Worm (Caenorhabditis elegans): ENCODE measurements around the gene sph-1.

Gene sph-1

ce11 chrIV:8153163-8153562 lies 19.8 kb upstream of the sph-1 start:
- TF ChIP-seq hlh-13 (GFP tag; optimal IDR thresholded peaks at IDR 0.05) (no peak), tbx-2 (tag; optimal IDR thresholded peaks at IDR 0.05) (no peak), K09A11.1 (tag; optimal IDR thresholded peaks at IDR 0.05; ENCODE audit: insufficient read depth) (no peak), pha-4 (tag; optimal IDR thresholded peaks at IDR 0.05) (no peak), elt-4 (tag; optimal IDR thresholded peaks at IDR 0.05) (no peak), C38D4.7 (GFP tag; optimal IDR thresholded peaks at IDR 0.05) (no peak), che-1 (tag; optimal IDR thresholded peaks at IDR 0.05) (no peak), sdc-2 (tag; optimal IDR thresholded peaks at IDR 0.05) (no peak), nhr-11 (tag; optimal IDR thresholded peaks at IDR 0.05) (no peak), ahr-1 (tag; optimal IDR thresholded peaks at IDR 0.05) (no peak), T23F11.4 (GFP tag; optimal IDR thresholded peaks at IDR 0.05) (no peak), pag-3 (tag; optimal IDR thresholded peaks at IDR 0.05; ENCODE audit: borderline replicate concordance) (no peak), ceh-6 (GFP tag; optimal IDR thresholded peaks at IDR 0.05) (no peak), pqm-1 (tag; optimal IDR thresholded peaks at IDR 0.05) (no peak)

ce11 chrIV:8152688-8153087 lies 19.3 kb upstream of the sph-1 start:
- TF ChIP-seq ceh-14 (tag; optimal IDR thresholded peaks at IDR 0.05), result no peak
- TF ChIP-seq ceh-34 (tag; optimal IDR thresholded peaks at IDR 0.05), result no peak
- TF ChIP-seq hlh-8 (tag; optimal IDR thresholded peaks at IDR 0.05), result no peak
- no peak for TF ChIP-seq lin-11 (tag; optimal IDR thresholded peaks at IDR 0.05)
- TF ChIP-seq K02D7.2 (tag; optimal IDR thresholded peaks at IDR 0.05), result no peak
- TF ChIP-seq che-1 (tag; optimal IDR thresholded peaks at IDR 0.05), result no peak
- TF ChIP-seq unc-55 (GFP tag; optimal IDR thresholded peaks at IDR 0.05), result no peak
- no peak for TF ChIP-seq ama-1 (optimal IDR thresholded peaks at IDR 0.05)
- no peak for TF ChIP-seq hlh-30 (tag; optimal IDR thresholded peaks at IDR 0.05; ENCODE audit: insufficient read depth)
- no peak for TF ChIP-seq ceh-22 (tag; optimal IDR thresholded peaks at IDR 0.05)

ce11 chrIV:8152145-8152544 lies 18.8 kb upstream of the sph-1 start, which contains the start of gene faah-2:
Gene faah-2, plus strand, starts transcription at chrIV:8152445.
- TF ChIP-seq K02D7.2 (tag; optimal IDR thresholded peaks at IDR 0.05) (no peak), ceh-18 (tag; optimal IDR thresholded peaks at IDR 0.05) (no peak), hlh-6 (tag; optimal IDR thresholded peaks at IDR 0.05) (no peak), gmeb-2 (tag; optimal IDR thresholded peaks at IDR 0.05) (no peak), ama-1 (optimal IDR thresholded peaks at IDR 0.05) (no peak), pha-4 (tag; optimal IDR thresholded peaks at IDR 0.05) (no peak), unc-3 (GFP tag; conservative IDR thresholded peaks at IDR 0.05) (no peak), unc-3 (tag; optimal IDR thresholded peaks at IDR 0.05) (no peak), Y22D7AL.16 (tag; optimal IDR thresholded peaks at IDR 0.05) (no peak), K09A11.1 (tag; optimal IDR thresholded peaks at IDR 0.05; ENCODE audit: insufficient read depth) (no peak), sox-4 (tag; optimal IDR thresholded peaks at IDR 0.05) (no peak), fkh-6 (tag; optimal IDR thresholded peaks at IDR 0.05) (no peak), ets-4 (tag; optimal IDR thresholded peaks at IDR 0.05) (no peak), nfya-1 (tag; optimal IDR thresholded peaks at IDR 0.05) (no peak)

- no peak for TF ChIP-seq nhr-11 (tag; optimal IDR thresholded peaks at IDR 0.05)
- no peak for TF ChIP-seq elt-2 (tag; optimal IDR thresholded peaks at IDR 0.05)
- TF ChIP-seq ref-2 (tag; optimal IDR thresholded peaks at IDR 0.05), result no peak
- no peak for TF ChIP-seq ceh-19 (GFP tag; optimal IDR thresholded peaks at IDR 0.05)
- TF ChIP-seq sdc-2 (tag; optimal IDR thresholded peaks at IDR 0.05), result no peak
- TF ChIP-seq ztf-16 (tag; optimal IDR thresholded peaks at IDR 0.05), result no peak
- no peak for TF ChIP-seq K02D7.2 (tag; optimal IDR thresholded peaks at IDR 0.05)
- no peak for TF ChIP-seq ceh-9 (tag; optimal IDR thresholded peaks at IDR 0.05)
- TF ChIP-seq ceh-22 (tag; optimal IDR thresholded peaks at IDR 0.05), result no peak
- no peak for TF ChIP-seq ttx-3 (tag; optimal IDR thresholded peaks at IDR 0.05)
- TF ChIP-seq ceh-2 (tag; optimal IDR thresholded peaks at IDR 0.05), result no peak
- no peak for TF ChIP-seq lin-11 (tag; optimal IDR thresholded peaks at IDR 0.05)
- TF ChIP-seq fax-1 (tag; optimal IDR thresholded peaks at IDR 0.05), result no peak
- TF ChIP-seq unc-55 (GFP tag; optimal IDR thresholded peaks at IDR 0.05), result no peak
- no peak for TF ChIP-seq ceh-30 (tag; optimal IDR thresholded peaks at IDR 0.05)
- no peak for TF ChIP-seq ama-1 (optimal IDR thresholded peaks at IDR 0.05)
- TF ChIP-seq hlh-15 (tag; optimal IDR thresholded peaks at IDR 0.05), result no peak
- TF ChIP-seq madf-2 (tag; optimal IDR thresholded peaks at IDR 0.05), result no peak
- no peak for TF ChIP-seq che-1 (tag; optimal IDR thresholded peaks at IDR 0.05)
- TF ChIP-seq pag-3 (tag; optimal IDR thresholded peaks at IDR 0.05; ENCODE audit: borderline replicate concordance), result no peak
Measured at ce11 chrIV:8151721-8152120, 18.4 kb upstream of the sph-1 start.
